Worm (Caenorhabditis elegans): ENCODE measurements around the gene nhr-201.

- TF ChIP-seq nhr-12 (tag; optimal IDR thresholded peaks at IDR 0.05): no peak
- no peak for TF ChIP-seq unc-39 (tag; optimal IDR thresholded peaks at IDR 0.05)
Observed at ce11 chrV:462263-462662, 2.4 kb upstream of the nhr-201 start, which contains the start of gene nhr-202.
